Fruit fly (Drosophila melanogaster): ENCODE results near the gene Pdp1.

The Pdp1 gene

dm6 chr3L:7914969-7915596 lies 47.9 kb upstream of the Pdp1 start, which contains the start of gene Tmem43 (continued):
- TF ChIP-seq CG2120 (GFP tag; optimal IDR thresholded peaks at IDR 0.05) (no peak), CG7556 (GFP tag; optimal IDR thresholded peaks at IDR 0.05) (no peak), YL-1 (GFP tag; optimal IDR thresholded peaks at IDR 0.05) (no peak), BEAF-32 (GFP tag; optimal IDR thresholded peaks at IDR 0.05) (peak; percentile 21), CG18764 (GFP tag; optimal IDR thresholded peaks at IDR 0.05) (no peak), bsh (GFP tag; optimal IDR thresholded peaks at IDR 0.05) (no peak), grau (tag; optimal IDR thresholded peaks at IDR 0.05) (no peak), Antp (GFP tag; optimal IDR thresholded peaks at IDR 0.05) (no peak), klu (GFP tag; IDR thresholded peaks at IDR 0.05) (no peak), CG6854 (GFP tag; optimal IDR thresholded peaks at IDR 0.05) (no peak), CG7987 (GFP tag; optimal IDR thresholded peaks at IDR 0.05) (no peak), cwo (GFP tag; optimal IDR thresholded peaks at IDR 0.05) (no peak), sob (GFP tag; IDR thresholded peaks at IDR 0.05) (no peak), wdn (GFP tag; IDR thresholded peaks at IDR 0.05) (no peak), ssp (GFP tag; IDR thresholded peaks at IDR 0.05) (no peak), sisA (GFP tag; IDR thresholded peaks at IDR 0.05) (no peak), CG1529 (GFP tag; optimal IDR thresholded peaks at IDR 0.05) (no peak), lab (GFP tag; optimal IDR thresholded peaks at IDR 0.05) (no peak), CG15601 (tag; optimal IDR thresholded peaks at IDR 0.05) (no peak), CG10209 (GFP tag; optimal IDR thresholded peaks at IDR 0.05) (no peak), CG12299 (tag; optimal IDR thresholded peaks at IDR 0.05) (no peak), CG17385 (GFP tag; optimal IDR thresholded peaks at IDR 0.05) (no peak), Ssrp (tag; optimal IDR thresholded peaks at IDR 0.05) (no peak), schlank (tag; optimal IDR thresholded peaks at IDR 0.05) (no peak), CG31224 (GFP tag; IDR thresholded peaks at IDR 0.05) (no peak), cas (GFP tag; IDR thresholded peaks at IDR 0.05) (no peak), cad (GFP tag; optimal IDR thresholded peaks at IDR 0.05) (no peak), ftz-f1 (GFP tag; optimal IDR thresholded peaks at IDR 0.05) (no peak), CG2712 (tag; optimal IDR thresholded peaks at IDR 0.05) (no peak), CG11504 (tag; optimal IDR thresholded peaks at IDR 0.05) (no peak), Med (GFP tag) (peak; percentile 81), jigr1 (GFP tag; IDR thresholded peaks at IDR 0.05) (no peak), CG15514 (GFP tag; optimal IDR thresholded peaks at IDR 0.05) (peak; percentile 63), prd (optimal IDR thresholded peaks at IDR 0.05) (no peak), prd (GFP tag; IDR thresholded peaks at IDR 0.05) (no peak), CG9797 (GFP tag; optimal IDR thresholded peaks at IDR 0.05) (peak; percentile 49), kah (GFP tag; optimal IDR thresholded peaks at IDR 0.05) (no peak), CG11560 (tag; IDR thresholded peaks at IDR 0.05) (no peak), dimm (GFP tag; IDR thresholded peaks at IDR 0.05) (no peak), CG12659 (GFP tag; optimal IDR thresholded peaks at IDR 0.05) (peak; percentile 24), Hr3 (GFP tag; optimal IDR thresholded peaks at IDR 0.05) (no peak), nau (GFP tag; optimal IDR thresholded peaks at IDR 0.05) (no peak), eyg (GFP tag; optimal IDR thresholded peaks at IDR 0.05) (no peak), CG6765 (GFP tag; optimal IDR thresholded peaks at IDR 0.05) (no peak), HLH54F (GFP tag; optimal IDR thresholded peaks at IDR 0.05) (no peak), HmgZ (tag; optimal IDR thresholded peaks at IDR 0.05) (no peak), CG33213 (GFP tag; optimal IDR thresholded peaks at IDR 0.05) (no peak), NC2β (GFP tag; optimal IDR thresholded peaks at IDR 0.05) (no peak), CG11456 (GFP tag; IDR thresholded peaks at IDR 0.05) (no peak), tx (GFP tag; optimal IDR thresholded peaks at IDR 0.05) (no peak), ewg (GFP tag; optimal IDR thresholded peaks at IDR 0.05) (no peak)
